Worm (Caenorhabditis elegans): ENCODE results near the gene srv-28.

- TF ChIP-seq pha-4 (GFP tag; IDR thresholded peaks at IDR 0.05), result no peak
- TF ChIP-seq pha-4 (tag; optimal IDR thresholded peaks at IDR 0.05), result no peak
- TF ChIP-seq mdt-29 (GFP tag; IDR thresholded peaks at IDR 0.05), result no peak
- no peak for TF ChIP-seq lin-13 (GFP tag; optimal IDR thresholded peaks at IDR 0.05)
- TF ChIP-seq nhr-77 (tag; optimal IDR thresholded peaks at IDR 0.05), result no peak
- TF ChIP-seq ZK546.5 (tag; optimal IDR thresholded peaks at IDR 0.05), result no peak
- no peak for TF ChIP-seq unc-62 (GFP tag; optimal IDR thresholded peaks at IDR 0.05 in 1 of 2)
- TF ChIP-seq unc-62 (tag; optimal IDR thresholded peaks at IDR 0.05), result no peak
- TF ChIP-seq nhr-237 (tag; optimal IDR thresholded peaks at IDR 0.05), result no peak
- no peak for TF ChIP-seq aly-2 (tag; optimal IDR thresholded peaks at IDR 0.05)
- no peak for TF ChIP-seq unc-39 (tag; optimal IDR thresholded peaks at IDR 0.05)
- no peak for TF ChIP-seq ceh-82 (tag; optimal IDR thresholded peaks at IDR 0.05)
- TF ChIP-seq hmg-1.1 (GFP tag; IDR thresholded peaks at IDR 0.05), result no peak
- TF ChIP-seq R02D3.7 (tag; optimal IDR thresholded peaks at IDR 0.05), result no peak
These were observed 35.2 kb downstream of the srv-28 start, which contains the start of gene C49A9.1 for ce11 chrIV:6227974-6228373.
